2 worm cellular contexts compared by ENCODE assay signal in genomic region chrV:2190383-2190782, ce11.
A peak's percentile ranks its signal among the peaks of the same experiment; 100 is the strongest.
TF ChIP-seq lines count a peak whose summit lies in the region.

No protein-coding gene starts in this region.

TF ChIP-seq in whole organism, L4 larva, 104 proteins besides CTCF, POLR2A, EP300 and RAD21:
- peak; percentile 70 for TF ChIP-seq egl-43 (GFP tag; IDR thresholded peaks at IDR 0.05; lab: Robert Waterston, UW)
- peak; percentile 71; the same call in 1 of the 2 replicates for TF ChIP-seq Y48G9A.11 (GFP tag; IDR thresholded peaks at IDR 0.05; lab: Robert Waterston, UW)
- 0 out of 2 replicates have a peak, but pooled peaks have one; percentile 41 for TF ChIP-seq D1046.2 (GFP tag; IDR thresholded peaks at IDR 0.05; lab: Robert Waterston, UW)
- TF ChIP-seq snpc-1.2 (GFP tag; IDR thresholded peaks at IDR 0.05; lab: Robert Waterston, UW): no peak
- peak; percentile 91 for TF ChIP-seq set-16 (GFP tag; IDR thresholded peaks at IDR 0.05; lab: Robert Waterston, UW)
- no peak for TF ChIP-seq nhr-28 (tag; optimal IDR thresholded peaks at IDR 0.05; lab: Kevin White, UChicago)
TF ChIP-seq in whole organism, L4 larva: peak in this region for 4.

TF ChIP-seq in whole organism, young adult, 124 proteins besides CTCF, POLR2A, EP300 and RAD21:
- TF ChIP-seq ztf-28 (GFP tag; IDR thresholded peaks at IDR 0.05; lab: Robert Waterston, UW) (0 out of 2 replicates have a peak, but pooled peaks have one; percentile 40), efl-1 (GFP tag; optimal IDR thresholded peaks at IDR 0.05; lab: Kevin White, UChicago) (no peak), snpc-4 (GFP tag; optimal IDR thresholded peaks at IDR 0.05; lab: Kevin White, UChicago) (no peak), snpc-4 (tag; optimal IDR thresholded peaks at IDR 0.05; lab: Kevin White, UChicago) (peak in 1 of 4 experiments; percentile 29), zfh-2 (GFP tag; conservative IDR thresholded peaks at IDR 0.05; lab: Robert Waterston, UW) (peak; percentile 94), hmg-1.2 (GFP tag; IDR thresholded peaks at IDR 0.05; lab: Robert Waterston, UW) (no peak), egrh-3 (GFP tag; IDR thresholded peaks at IDR 0.05; lab: Robert Waterston, UW) (peak; percentile 55; the same call in 1 of the 2 replicates)
